Fruit fly (Drosophila melanogaster): ENCODE data around the gene Sse.

dm6 chr3L:5640689-5641088, 21.4 kb downstream of the Sse start:
- TF ChIP-seq bab1 (GFP tag; optimal IDR thresholded peaks at IDR 0.05) (no peak), toe (GFP tag; optimal IDR thresholded peaks at IDR 0.05) (no peak), Crg-1 (GFP tag; optimal IDR thresholded peaks at IDR 0.05) (no peak), CG12768 (GFP tag; optimal IDR thresholded peaks at IDR 0.05) (peak; percentile 29), CG11617 (GFP tag; optimal IDR thresholded peaks at IDR 0.05) (no peak), kay (GFP tag; ENCODE audit: borderline replicate concordance) (peak; percentile 93), CG14711 (tag; optimal IDR thresholded peaks at IDR 0.05) (no peak), CG33017 (tag; optimal IDR thresholded peaks at IDR 0.05) (peak; percentile 18), Clk (GFP tag; optimal IDR thresholded peaks at IDR 0.05) (no peak), Mnt (GFP tag; optimal IDR thresholded peaks at IDR 0.05) (no peak), CG7101 (tag; optimal IDR thresholded peaks at IDR 0.05) (peak; percentile 15), Hr96 (GFP tag; optimal IDR thresholded peaks at IDR 0.05) (no peak), cnc (optimal IDR thresholded peaks at IDR 0.05) (no peak)

All from whole organism, adult.